Fruit fly (Drosophila melanogaster) whole organism: Measurements from ENCODE around the gene CG13895.

Experiments used
- EcR ChIP-seq, 2 experiments: fragments of >200 bp; optimal IDR thresholded peaks; 2 replicates each; lab custom pipeline; 2017; ENCODE audit warnings: missing biosample characterization in 2 of 2, missing genetic modification characterization in 2 of 2, missing genetic modification reagents in 2 of 2
- pan ChIP-seq: fragments of >200 bp; optimal IDR thresholded peaks from 2 replicates; lab custom pipeline; 2017
- psq ChIP-seq: fragments of >200 bp; optimal IDR thresholded peaks from 2 replicates; lab custom pipeline; 2017
- usp ChIP-seq: fragments of >200 bp; optimal IDR thresholded peaks from 2 replicates; lab custom pipeline; 2017; ENCODE audit warnings: missing biosample characterization, missing genetic modification characterization, mixed read lengths

DNA sequence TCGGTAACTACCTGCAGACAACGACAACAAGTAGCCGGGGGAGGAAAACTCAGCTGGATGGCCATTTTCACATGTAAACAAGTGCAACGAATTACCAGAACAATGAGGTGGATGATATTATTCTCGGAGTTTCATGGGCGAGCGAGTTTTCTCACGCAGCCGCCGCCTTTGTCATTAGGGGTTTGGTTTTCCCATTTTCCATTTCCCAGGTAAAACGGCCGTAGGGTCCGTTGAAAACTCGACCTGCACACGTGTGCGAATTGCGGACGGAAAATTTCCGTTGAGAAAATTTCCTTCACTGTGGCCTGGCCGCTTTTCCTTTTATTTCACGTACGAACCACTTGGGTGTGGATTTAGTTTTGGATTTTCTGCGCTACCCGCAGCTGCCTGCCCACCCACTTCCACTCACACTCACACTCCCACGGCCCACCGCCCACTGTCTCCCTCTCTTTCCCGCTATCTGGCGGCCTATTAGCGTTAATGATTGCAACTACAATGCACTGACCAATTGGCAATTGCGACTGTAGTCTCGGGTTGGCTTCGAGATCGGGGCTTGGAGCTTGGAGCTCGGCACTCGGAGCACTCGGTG lies 45.7 kb upstream of the CG13895 start:
- TF ChIP-seq psq (no peak), EcR (GFP tag; optimal IDR thresholded peaks at IDR 0.05; lab: Kevin White, UChicago) (no peak), usp (GFP tag; lab: Kevin White, UChicago) (no peak), pan (no peak)
